Fruit fly (Drosophila melanogaster) whole organism, prepupa: ENCODE measurements around the gene CG34456.

Experiments
- Blimp-1 ChIP-seq: fragments of 200-800 bp; sonication (Bioruptor generic); optimal IDR thresholded peaks from 3 replicates; lab custom pipeline; 2017; ENCODE audit warnings: missing biosample characterization, missing genetic modification characterization, mild to moderate bottlenecking, moderate library complexity, missing genetic modification reagents
- CG10631 ChIP-seq: fragments of 200-800 bp; sonication (Bioruptor generic); optimal IDR thresholded peaks from 2 replicates; lab custom pipeline; 2016; ENCODE audit warnings: missing biosample characterization, missing genetic modification characterization
- CG15336 ChIP-seq: fragments of 200-800 bp; sonication (Bioruptor generic); IDR thresholded peaks from 2 replicates; pipeline ENCODE4 v1.3.6; 2022; ENCODE audit warnings: missing biosample characterization, missing genetic modification characterization
- CG32006 ChIP-seq: fragments of 200-800 bp; sonication (Bioruptor generic); optimal IDR thresholded peaks from 3 replicates; lab custom pipeline; 2017; ENCODE audit warnings: missing biosample characterization, mild to moderate bottlenecking, missing genetic modification characterization
- CG8632 ChIP-seq: fragments of 200-800 bp; sonication (Bioruptor generic); optimal IDR thresholded peaks from 3 replicates; lab custom pipeline; 2016; ENCODE audit warnings: missing biosample characterization, missing genetic modification characterization
- Eip78C ChIP-seq: fragments of 200-800 bp; sonication (Bioruptor generic); peaks from one replicate; lab custom pipeline; 2016; ENCODE audit warnings: missing biosample characterization, missing genetic modification characterization
- Ets96B ChIP-seq: fragments of 200-800 bp; optimal IDR thresholded peaks from 2 replicates; lab custom pipeline; 2019; ENCODE audit warnings: missing biosample characterization, mild to moderate bottlenecking, missing genetic modification characterization, moderate library complexity
- Hr39 ChIP-seq: fragments of 200-800 bp; sonication (Bioruptor generic); optimal IDR thresholded peaks from 2 replicates; lab custom pipeline; 2016; ENCODE audit warnings: missing biosample characterization, missing genetic modification characterization
- Met ChIP-seq: fragments of 200-800 bp; sonication (Bioruptor generic); optimal IDR thresholded peaks from 3 replicates; lab custom pipeline; 2016; ENCODE audit warnings: missing biosample characterization, missing genetic modification characterization
- OdsH ChIP-seq: fragments of 200-800 bp; sonication (Bioruptor generic); optimal IDR thresholded peaks from 3 replicates; lab custom pipeline; 2016; ENCODE audit warnings: missing biosample characterization, missing genetic modification characterization
- dac ChIP-seq: fragments of 200-800 bp; sonication (Bioruptor generic); optimal IDR thresholded peaks from 2 replicates; lab custom pipeline; 2017; ENCODE audit warnings: missing biosample characterization, mild to moderate bottlenecking, missing genetic modification characterization
- fkh ChIP-seq: fragments of 200-800 bp; sonication (Bioruptor generic); optimal IDR thresholded peaks from 3 replicates; lab custom pipeline; 2017; ENCODE audit warnings: missing biosample characterization, mild to moderate bottlenecking, missing genetic modification characterization, moderate library complexity
- lz ChIP-seq: fragments of 200-800 bp; sonication (Bioruptor generic); optimal IDR thresholded peaks from 3 replicates; lab custom pipeline; 2016; ENCODE audit warnings: missing biosample characterization, missing genetic modification characterization
- net ChIP-seq: fragments of 200-800 bp; sonication (Bioruptor generic); optimal IDR thresholded peaks from 3 replicates; lab custom pipeline; 2016; ENCODE audit warnings: missing biosample characterization, missing genetic modification characterization

DNA sequence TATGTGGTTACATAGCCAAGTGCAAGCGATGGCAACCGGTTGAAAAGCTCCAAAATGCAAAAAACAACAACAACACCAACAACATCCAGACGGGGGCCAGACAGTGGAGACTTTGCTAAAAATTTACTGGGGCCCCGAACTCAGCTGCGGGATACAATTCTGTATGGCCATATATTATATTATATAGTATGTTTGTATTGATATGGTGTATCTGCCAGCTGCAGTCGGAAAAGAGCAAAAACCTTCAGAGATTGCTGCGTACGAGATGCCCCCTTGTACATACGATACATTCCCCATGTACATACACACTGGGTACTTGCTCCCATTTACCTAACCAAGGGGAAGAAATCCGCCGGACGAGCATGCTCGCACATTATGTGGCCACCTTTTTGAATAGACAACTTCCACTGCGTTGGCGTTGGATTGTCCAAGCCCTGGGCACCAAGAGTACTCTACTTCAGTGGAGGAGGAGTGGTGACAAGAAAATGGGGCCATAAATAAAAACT lies 18.5 kb downstream of the CG34456 start:
- TF ChIP-seq CG8632: no peak
- no peak for TF ChIP-seq CG32006
- TF ChIP-seq Ets96B (tag; lab: Kevin White, UChicago): no peak
- no peak for TF ChIP-seq fkh (GFP tag; lab: Kevin White, UChicago)
- TF ChIP-seq Blimp-1 (GFP tag; lab: Kevin White, UChicago): no peak
- no peak for TF ChIP-seq Hr39 (GFP tag; lab: Kevin White, UChicago)
- peak; percentile 49 for TF ChIP-seq Eip78C (GFP tag; lab: Kevin White, UChicago)
- TF ChIP-seq OdsH (GFP tag; lab: Kevin White, UChicago): no peak
- TF ChIP-seq lz: no peak
- TF ChIP-seq net: no peak
- no peak for TF ChIP-seq Met (GFP tag; lab: Kevin White, UChicago)
- TF ChIP-seq dac (GFP tag; lab: Kevin White, UChicago): no peak
- no peak for TF ChIP-seq CG10631
- peak; percentile 7; the same call in 1 of the 2 replicates for TF ChIP-seq CG15336 (GFP tag; lab: Robert Waterston, UW)
